Worm (Caenorhabditis elegans) whole organism, dauer: ENCODE data around the gene fbxa-163.
"Not testable (repeated sequence)": the region's sequence is repeated elsewhere in the genome, so short reads cannot be mapped to it uniquely, and the experiment has no call there.

Source experiments
- unc-62 ChIP-seq: sonication (generic microtip); optimal IDR thresholded peaks from 2 replicates; lab custom pipeline; 2017; ENCODE audit warnings: missing biosample characterization, missing genetic modification reagents, missing genetic modification characterization

The fbxa-163 gene

DNA sequence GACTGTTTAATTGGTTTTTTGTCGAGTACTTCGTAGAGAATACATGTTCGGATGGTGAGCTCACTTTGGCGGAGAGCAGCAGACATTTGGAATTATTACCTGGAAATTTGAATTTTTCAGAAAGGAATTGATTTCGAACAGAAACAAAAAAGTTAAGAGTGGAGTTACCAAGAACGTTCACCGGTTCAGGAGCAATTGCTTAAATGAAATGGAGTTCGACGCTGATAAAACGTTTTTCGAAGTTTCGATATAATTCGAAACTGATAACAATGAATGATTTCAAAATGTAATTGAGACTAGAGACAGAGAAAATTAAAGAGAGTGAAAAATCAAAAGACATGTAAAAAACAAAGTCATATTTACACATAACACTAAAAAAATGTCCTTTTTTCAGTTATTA lies at the start of gene fbxa-163:
Gene fbxa-163, minus strand, starts transcription at position 101 of the 400 bp plus-strand sequence.
- TF ChIP-seq unc-62 (GFP tag; lab: Kevin White, UChicago): no peak

DNA sequence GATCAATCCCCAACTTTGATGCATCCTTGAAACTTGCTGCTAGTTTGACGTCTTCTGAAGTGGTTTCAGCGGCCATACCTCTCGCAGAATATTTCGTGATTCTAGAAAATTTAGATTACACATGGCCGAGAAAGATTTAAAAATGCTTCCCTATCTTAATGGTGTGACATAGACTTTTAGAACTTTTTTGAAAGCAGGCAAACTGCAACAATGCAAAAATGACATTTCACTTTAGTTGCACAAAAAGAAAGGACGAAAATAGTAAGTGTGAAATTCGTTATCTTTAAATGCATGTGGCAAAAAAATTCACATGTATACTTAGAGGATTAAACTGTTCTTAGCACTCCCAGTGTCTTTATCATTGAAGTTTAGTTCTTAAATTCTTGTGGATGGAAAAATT lies 46.7 kb upstream of the fbxa-163 start, which contains the start of gene ZC204.12:
Gene ZC204.12, minus strand, starts transcription at position 101 of the 400 bp plus-strand sequence.
- TF ChIP-seq unc-62 (GFP tag; lab: Kevin White, UChicago): no peak

DNA sequence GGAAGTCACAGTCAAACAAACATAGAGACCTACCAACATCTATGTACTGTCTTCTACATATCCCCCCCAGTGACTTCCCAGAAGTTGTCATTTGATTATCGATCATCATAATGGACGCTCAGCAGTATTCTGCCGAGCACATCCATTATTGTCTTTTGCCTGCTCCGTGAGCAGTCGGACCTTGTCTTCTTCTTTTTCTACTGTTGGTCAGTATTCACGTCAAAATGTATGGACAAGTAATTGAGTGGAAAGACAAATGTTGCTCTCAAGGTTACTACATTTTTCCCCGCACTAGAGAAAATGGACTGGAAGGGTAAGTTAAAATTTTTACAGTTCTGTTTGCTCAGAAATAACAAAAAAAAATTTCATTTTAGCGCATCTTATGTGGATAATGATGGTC lies 44.4 kb upstream of the fbxa-163 start, which contains the start of gene btb-12:
Gene btb-12, plus strand, starts transcription at position 301 of the 400 bp plus-strand sequence.
- TF ChIP-seq unc-62 (GFP tag; lab: Kevin White, UChicago): no peak

DNA sequence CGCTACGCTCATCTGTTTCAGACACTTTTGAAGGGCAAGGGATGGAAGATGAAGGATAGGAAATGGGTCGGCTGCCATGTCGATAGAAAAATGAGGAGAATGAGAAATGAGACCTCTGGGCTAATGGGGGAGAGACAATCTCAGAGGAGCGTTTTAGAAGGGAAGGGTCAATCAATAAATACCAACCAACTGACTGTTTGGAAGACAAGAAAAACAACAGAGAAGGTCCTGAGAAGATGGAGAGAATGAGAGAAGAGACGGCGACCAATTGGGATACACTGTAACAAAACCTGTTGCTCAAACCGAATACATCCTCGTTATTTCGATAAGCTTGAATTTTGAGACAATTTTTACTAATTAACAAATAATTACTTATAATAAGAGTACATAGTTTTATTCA lies 42.9 kb upstream of the fbxa-163 start, which contains the start of gene fbxb-15:
Gene fbxb-15, minus strand, starts transcription at position 101 of the 400 bp plus-strand sequence.
- no peak for TF ChIP-seq unc-62 (GFP tag; lab: Kevin White, UChicago)

DNA sequence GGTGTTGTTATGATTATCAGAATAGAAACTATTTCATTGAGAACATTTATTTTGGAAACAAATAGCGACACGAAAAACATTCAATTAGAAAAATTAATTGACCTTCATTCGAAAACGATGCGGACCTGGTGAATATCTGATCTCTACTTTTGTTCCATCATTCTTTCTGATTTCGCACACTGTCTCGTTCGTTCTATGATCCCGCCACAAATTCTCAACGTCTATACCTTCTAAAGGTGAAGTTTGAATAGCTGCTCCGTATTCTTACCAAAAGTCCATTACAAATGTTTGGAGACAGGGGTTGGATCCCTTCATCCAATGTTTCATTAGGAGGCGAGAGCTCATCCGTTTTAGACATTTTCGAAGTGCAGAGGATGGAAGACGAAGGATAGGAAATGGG lies 41.3 kb upstream of the fbxa-163 start, which contains the start of gene fbxb-16:
Gene fbxb-16, minus strand, starts transcription at position 101 of the 400 bp plus-strand sequence.
- TF ChIP-seq unc-62 (GFP tag; lab: Kevin White, UChicago): no peak

DNA sequence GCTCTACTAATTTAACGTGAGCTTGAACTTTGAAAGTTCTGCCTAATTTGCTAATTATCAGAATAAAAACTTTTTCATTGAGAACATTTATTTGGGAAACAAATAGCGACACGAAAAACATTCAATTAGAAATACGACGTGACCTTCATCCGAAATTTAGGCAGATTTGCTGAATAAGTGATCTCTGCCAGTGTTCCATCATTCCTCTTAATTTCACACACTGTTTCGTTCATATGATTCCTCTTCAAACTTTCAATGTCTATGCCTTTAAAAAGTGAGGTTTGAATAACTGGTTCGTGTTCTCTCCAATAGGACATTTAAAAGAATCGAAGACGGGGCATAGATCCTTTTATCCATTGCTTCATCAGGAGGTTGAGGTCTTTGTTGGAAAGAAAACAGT lies 40.0 kb upstream of the fbxa-163 start, which contains the start of gene fbxb-20:
Gene fbxb-20, minus strand, starts transcription at position 101 of the 400 bp plus-strand sequence.
- no peak for TF ChIP-seq unc-62 (GFP tag; lab: Kevin White, UChicago)

DNA sequence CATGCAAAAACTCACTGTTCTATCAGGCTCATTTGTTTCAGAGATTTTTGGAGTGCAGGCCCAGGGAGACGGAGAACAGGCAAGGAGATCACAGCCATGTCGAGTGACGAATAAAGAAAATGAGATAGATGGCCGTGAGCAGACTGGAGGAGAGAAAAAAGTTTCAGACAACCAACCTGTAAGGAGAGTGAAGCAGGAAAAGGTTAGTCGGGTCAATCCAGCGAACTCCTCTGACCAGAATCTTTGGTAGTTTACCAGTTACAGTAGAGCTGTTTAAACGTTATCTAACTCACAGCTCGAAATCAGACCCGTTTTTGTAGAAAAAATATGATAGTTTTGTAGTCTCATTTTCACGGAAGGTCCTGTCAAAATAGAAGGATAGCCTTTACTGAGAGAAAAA lies 38.2 kb upstream of the fbxa-163 start, which contains the start of gene fbxb-21:
Gene fbxb-21, minus strand, starts transcription at position 101 of the 400 bp plus-strand sequence.
- TF ChIP-seq unc-62 (GFP tag; lab: Kevin White, UChicago): no peak

DNA sequence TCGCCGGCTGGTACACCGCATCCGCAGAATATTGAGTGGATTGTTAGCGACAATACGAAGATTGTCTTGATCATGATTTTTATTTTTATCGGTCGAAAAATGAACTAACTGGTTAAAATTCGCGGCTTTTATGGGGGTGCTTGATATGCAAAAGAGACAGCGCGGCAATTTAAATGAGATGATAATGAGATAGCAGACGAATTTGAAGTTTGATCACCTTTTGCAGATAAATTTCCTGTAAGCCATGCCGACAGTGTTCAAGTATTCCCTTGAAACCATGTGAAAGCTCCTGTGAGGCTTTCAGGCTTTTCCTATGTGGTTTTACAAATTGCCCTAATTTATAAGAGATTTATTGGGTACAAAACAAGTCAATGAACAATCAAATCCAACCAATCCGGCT lies 35.7 kb upstream of the fbxa-163 start, which contains the start of gene ZC204.17:
Gene ZC204.17, minus strand, starts transcription at position 101 of the 400 bp plus-strand sequence.
- no peak for TF ChIP-seq unc-62 (GFP tag; lab: Kevin White, UChicago)

DNA sequence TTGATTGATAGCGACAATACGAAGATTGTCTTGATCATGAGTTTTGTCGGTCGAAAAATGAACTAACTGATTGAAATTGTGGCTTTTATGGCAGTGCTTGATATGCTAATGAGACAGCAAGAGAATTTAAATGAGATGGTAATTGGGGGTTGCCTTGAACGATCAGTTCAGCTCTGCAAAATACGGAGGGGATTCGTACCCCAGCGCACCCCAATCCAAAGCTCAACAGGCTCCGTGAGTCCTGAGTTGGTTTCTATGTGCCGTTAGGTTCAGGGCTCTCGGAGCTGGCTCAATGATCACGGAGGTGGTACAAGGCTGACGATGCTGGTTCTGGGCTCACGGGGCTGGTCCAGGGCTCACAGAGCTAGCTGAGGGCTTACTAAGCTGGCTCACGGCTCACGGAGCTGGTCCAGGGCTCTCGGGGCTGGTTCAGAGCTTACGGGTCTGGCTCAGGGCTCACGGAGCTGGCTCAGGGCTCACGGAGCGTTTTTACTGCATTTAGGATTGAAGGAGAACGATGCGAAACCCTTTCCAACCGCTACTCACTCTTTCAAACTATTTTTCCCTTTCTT lies 34.3 kb upstream of the fbxa-163 start, which contains the start of gene ZC204.6:
Gene ZC204.6, minus strand, starts transcription at position 51 of the 572 bp plus-strand sequence.
- TF ChIP-seq unc-62 (GFP tag; lab: Kevin White, UChicago): no peak

DNA sequence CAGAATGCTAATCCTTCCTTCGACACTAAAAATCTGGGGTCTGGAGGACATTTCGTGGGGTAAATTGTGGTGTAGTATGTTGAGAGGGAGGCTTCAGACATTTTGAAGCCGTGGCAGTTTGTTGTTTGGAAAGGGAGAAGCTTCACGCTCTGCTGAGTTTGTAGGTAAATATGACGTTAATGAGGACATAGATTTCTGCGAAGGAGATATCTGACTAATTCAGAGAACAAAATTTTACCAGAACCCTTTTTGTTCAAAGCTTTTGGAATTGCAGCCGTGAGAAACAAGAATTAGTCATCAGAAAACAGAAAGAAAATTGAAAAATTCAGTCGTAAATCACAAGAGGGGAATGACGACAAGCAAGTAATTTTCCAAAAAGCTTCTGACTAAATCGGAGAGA lies 30.0 kb upstream of the fbxa-163 start, which contains the start of gene srh-72:
Gene srh-72, minus strand, starts transcription at position 101 of the 400 bp plus-strand sequence.
- no peak for TF ChIP-seq unc-62 (GFP tag; lab: Kevin White, UChicago)

DNA sequence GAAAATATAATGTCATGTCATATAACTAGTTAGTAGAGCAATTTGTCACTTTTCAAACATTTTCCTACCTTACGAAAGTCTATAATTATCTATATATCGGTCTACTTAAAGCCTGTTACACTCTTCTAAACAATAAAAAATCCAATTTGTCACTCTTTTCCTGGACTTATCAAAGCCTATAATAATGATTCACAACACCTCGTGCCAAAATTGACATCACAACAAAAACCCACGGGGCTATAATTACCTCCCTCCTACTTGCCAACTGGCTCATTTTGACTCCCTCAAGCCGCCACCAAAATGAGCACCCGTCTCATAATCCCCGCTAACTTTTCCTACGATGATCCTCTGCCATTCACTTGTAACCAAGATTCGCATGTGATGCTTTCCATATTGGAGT lies 25.9 kb upstream of the fbxa-163 start, which contains the start of gene srg-20:
Gene srg-20, plus strand, starts transcription at position 301 of the 400 bp plus-strand sequence.
- TF ChIP-seq unc-62 (GFP tag; lab: Kevin White, UChicago): not testable (repeated sequence)

DNA sequence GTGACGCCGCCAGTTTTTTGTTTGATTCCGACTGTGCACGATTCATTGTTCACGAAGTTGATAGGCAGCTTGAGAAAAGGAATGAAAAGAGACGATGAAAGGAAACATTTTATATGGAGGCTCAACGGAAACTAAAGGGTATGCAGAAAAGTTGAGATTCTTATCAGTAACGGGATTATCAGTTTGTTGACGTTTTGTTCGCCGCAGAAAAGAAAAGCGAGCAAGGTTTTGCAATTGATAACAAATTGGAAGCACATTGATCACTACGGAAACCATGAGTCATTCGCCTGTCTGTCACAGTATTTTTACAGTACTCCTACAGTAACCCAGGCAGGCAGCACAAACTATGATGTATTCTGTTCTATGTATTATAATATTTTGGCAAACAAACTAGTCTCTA lies 25.4 kb upstream of the fbxa-163 start:
- TF ChIP-seq unc-62 (GFP tag; lab: Kevin White, UChicago): no peak

DNA sequence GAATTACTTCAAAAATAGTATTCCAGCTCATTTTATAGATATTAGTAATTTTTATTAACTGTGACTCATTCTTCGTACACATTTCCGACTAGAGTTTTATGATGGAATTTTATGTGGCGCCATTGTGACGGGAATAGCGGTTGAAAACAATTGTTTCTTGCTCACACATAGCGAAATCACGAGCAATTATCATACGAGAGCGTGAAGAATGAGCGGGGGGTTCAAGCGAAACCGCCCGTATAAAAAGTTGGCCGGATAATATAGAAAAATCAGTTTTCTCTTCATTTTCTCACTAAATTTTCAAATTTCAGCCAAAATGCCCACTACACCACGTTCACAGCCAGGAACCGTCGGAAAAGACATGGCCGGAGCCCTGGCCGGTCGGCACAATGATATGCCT lies 23.0 kb upstream of the fbxa-163 start, which contains the start of gene C08E3.1:
Gene C08E3.1, plus strand, starts transcription at position 301 of the 400 bp plus-strand sequence.
- TF ChIP-seq unc-62 (GFP tag; lab: Kevin White, UChicago): not testable (repeated sequence)

DNA sequence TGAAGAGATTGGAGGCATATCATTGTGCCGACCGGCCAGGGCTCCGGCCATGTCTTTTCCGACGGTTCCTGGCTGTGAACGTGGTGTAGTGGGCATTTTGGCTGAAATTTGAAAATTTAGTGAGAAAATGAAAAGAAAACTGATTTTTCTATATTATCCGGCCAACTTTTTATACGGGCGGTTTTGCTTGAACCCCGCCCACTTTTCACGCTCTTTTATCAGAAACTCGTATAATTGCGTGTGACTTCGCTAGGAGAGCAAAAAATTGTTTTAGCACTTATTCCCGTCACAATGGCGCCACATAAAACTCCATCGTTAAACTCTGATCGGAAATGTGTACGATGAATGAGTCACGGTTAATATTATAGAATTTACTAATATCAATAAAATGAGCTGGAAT lies 21.7 kb upstream of the fbxa-163 start, which contains the start of gene C08E3.13:
Gene C08E3.13, minus strand, starts transcription at position 101 of the 400 bp plus-strand sequence.
- not testable (repeated sequence) for TF ChIP-seq unc-62 (GFP tag; lab: Kevin White, UChicago)

DNA sequence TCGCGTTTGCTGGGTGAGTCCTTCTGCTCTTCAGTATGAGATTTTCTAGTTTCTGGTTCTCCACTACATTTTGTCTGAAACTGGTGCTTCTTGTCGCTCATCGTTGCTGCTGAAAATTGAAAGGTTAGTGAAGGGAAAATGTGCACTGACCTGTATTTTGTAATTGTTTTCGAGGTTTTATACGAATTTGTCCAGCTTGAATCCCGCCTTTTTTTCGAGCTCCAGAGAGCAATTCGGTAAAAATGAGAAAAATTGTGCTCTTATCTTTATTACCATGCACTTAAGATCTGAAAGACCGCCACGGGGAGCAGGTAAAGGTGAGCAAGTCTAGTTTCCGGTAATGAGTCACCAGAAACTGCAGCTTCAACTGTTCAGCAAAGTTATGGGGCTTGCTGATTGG lies 17.3 kb upstream of the fbxa-163 start, which contains the start of gene C08E3.15:
Gene C08E3.15, minus strand, starts transcription at position 101 of the 400 bp plus-strand sequence.
- not testable (repeated sequence) for TF ChIP-seq unc-62 (GFP tag; lab: Kevin White, UChicago)

DNA sequence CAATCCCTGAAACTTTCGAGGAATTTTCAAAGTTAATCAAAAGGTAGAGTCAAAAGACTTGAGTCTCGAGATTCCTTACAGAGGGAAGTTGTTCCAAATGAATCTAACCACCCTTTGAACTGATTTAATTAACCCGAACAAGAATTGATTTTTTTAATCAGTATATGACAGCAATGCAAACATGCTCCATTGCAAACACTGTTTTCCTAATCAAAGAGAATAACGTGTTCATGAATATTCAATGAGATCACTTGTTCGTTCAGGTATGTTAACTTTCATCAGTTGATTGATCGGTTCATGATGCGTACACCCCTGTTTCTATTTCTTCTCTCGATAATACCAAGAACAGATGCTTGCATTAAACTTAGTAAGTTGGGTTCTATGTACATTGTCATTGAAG lies 15.1 kb upstream of the fbxa-163 start, which contains the start of gene C08E3.14:
Gene C08E3.14, plus strand, starts transcription at position 301 of the 400 bp plus-strand sequence.
- TF ChIP-seq unc-62 (GFP tag; lab: Kevin White, UChicago): no peak
